Worm (Caenorhabditis elegans) whole organism, late embryonic: Measurements from ENCODE around the gene T12G3.2.

ENCODE experiments used
- C08G9.2 ChIP-seq: sonication (generic microtip); optimal IDR thresholded peaks from 2 replicates; lab custom pipeline; 2016; ENCODE audit warnings: mild to moderate bottlenecking, missing genetic modification characterization, moderate library complexity, missing compliant biosample characterization
- F13H6.1 ChIP-seq: sonication (generic microtip); optimal IDR thresholded peaks from 2 replicates; lab custom pipeline; 2016; ENCODE audit warnings: missing genetic modification characterization, missing compliant biosample characterization
- K09A11.1 ChIP-seq: sonication (generic microtip); optimal IDR thresholded peaks from 2 replicates; lab custom pipeline; 2017; ENCODE audit warnings: antibody characterized with exemption, mild to moderate bottlenecking, missing genetic modification characterization, missing compliant biosample characterization; ENCODE audit not compliant: insufficient read depth
- Y22D7AL.16 ChIP-seq: sonication (generic microtip); optimal IDR thresholded peaks from 2 replicates; lab custom pipeline; 2016; ENCODE audit warnings: missing genetic modification characterization, missing compliant biosample characterization
- ama-1 ChIP-seq: fragments of 150-350 bp; optimal IDR thresholded peaks from 2 replicates; lab custom pipeline; 2014
- ceh-14 ChIP-seq: sonication (generic microtip); optimal IDR thresholded peaks from 2 replicates; lab custom pipeline; 2016; ENCODE audit warnings: missing genotype, missing genetic modification characterization, missing compliant biosample characterization
- ceh-18 ChIP-seq: sonication (generic microtip); optimal IDR thresholded peaks from 2 replicates; lab custom pipeline; 2016; ENCODE audit warnings: missing genetic modification characterization, missing compliant biosample characterization
- ceh-19 ChIP-seq: fragments of 200-800 bp; sonication (Bioruptor generic); optimal IDR thresholded peaks from 2 replicates; lab custom pipeline; 2018; ENCODE audit warnings: mild to moderate bottlenecking, missing genetic modification characterization, missing compliant biosample characterization
- ceh-2 ChIP-seq: sonication (generic microtip); optimal IDR thresholded peaks from 2 replicates; lab custom pipeline; 2016; ENCODE audit warnings: missing genotype, missing genetic modification characterization, missing compliant biosample characterization
- ceh-22 ChIP-seq: sonication (generic microtip); optimal IDR thresholded peaks from 2 replicates; lab custom pipeline; 2017; ENCODE audit warnings: missing biosample characterization, missing genetic modification characterization
- ceh-30 ChIP-seq: fragments of 150-350 bp; optimal IDR thresholded peaks from 2 replicates; lab custom pipeline; 2014; ENCODE audit warnings: missing biosample characterization, missing genetic modification characterization
- ceh-34 ChIP-seq: sonication (generic microtip); optimal IDR thresholded peaks from 2 replicates; lab custom pipeline; 2016; ENCODE audit warnings: mild to moderate bottlenecking, missing genetic modification characterization, missing compliant biosample characterization
- ceh-6 ChIP-seq: fragments of 200-800 bp; sonication (Bioruptor generic); optimal IDR thresholded peaks from 2 replicates; lab custom pipeline; 2018; ENCODE audit warnings: mild to moderate bottlenecking, missing genetic modification characterization, missing compliant biosample characterization
- dmd-4 ChIP-seq: sonication (generic microtip); optimal IDR thresholded peaks from 2 replicates; lab custom pipeline; 2016; ENCODE audit warnings: borderline replicate concordance, missing genetic modification characterization, missing compliant biosample characterization
- dve-1 ChIP-seq: sonication (generic microtip); optimal IDR thresholded peaks from 2 replicates; lab custom pipeline; 2017; ENCODE audit warnings: antibody characterized with exemption, mild to moderate bottlenecking, missing genetic modification characterization, missing compliant biosample characterization
- elt-2 ChIP-seq: sonication (generic microtip); optimal IDR thresholded peaks from 2 replicates; lab custom pipeline; 2016; ENCODE audit warnings: missing genetic modification reagents, missing genetic modification characterization, missing compliant biosample characterization
- elt-4 ChIP-seq: sonication (generic microtip); optimal IDR thresholded peaks from 2 replicates; lab custom pipeline; 2016; ENCODE audit warnings: missing genetic modification characterization, missing compliant biosample characterization
- ets-4 ChIP-seq: sonication (generic microtip); optimal IDR thresholded peaks from 2 replicates; lab custom pipeline; 2016; ENCODE audit warnings: missing genetic modification characterization, missing compliant biosample characterization
- eyg-1 ChIP-seq: sonication (generic microtip); optimal IDR thresholded peaks from 2 replicates; lab custom pipeline; 2016; ENCODE audit warnings: missing genotype, missing genetic modification characterization, missing compliant biosample characterization
- fkh-10 ChIP-seq: fragments of 150-350 bp; optimal IDR thresholded peaks from 2 replicates; lab custom pipeline; 2014; ENCODE audit warnings: missing biosample characterization, missing genetic modification reagents, missing genetic modification characterization
- fkh-6 ChIP-seq: sonication (generic microtip); optimal IDR thresholded peaks from 2 replicates; lab custom pipeline; 2016; ENCODE audit warnings: missing genetic modification characterization, missing compliant biosample characterization
- gmeb-2 ChIP-seq: sonication (generic microtip); optimal IDR thresholded peaks from 2 replicates; lab custom pipeline; 2016; ENCODE audit warnings: missing genetic modification characterization, inconsistent platforms, missing compliant biosample characterization
- hlh-15 ChIP-seq: sonication (generic microtip); optimal IDR thresholded peaks from 2 replicates; lab custom pipeline; 2016; ENCODE audit warnings: missing genetic modification characterization, missing compliant biosample characterization
- hlh-30 ChIP-seq: sonication (generic microtip); optimal IDR thresholded peaks from 2 replicates; lab custom pipeline; 2017; ENCODE audit warnings: antibody characterized with exemption, missing genetic modification characterization, missing compliant biosample characterization; ENCODE audit not compliant: insufficient read depth
- lim-6 ChIP-seq: sonication (generic microtip); optimal IDR thresholded peaks from 2 replicates; lab custom pipeline; 2016; ENCODE audit warnings: missing genetic modification characterization, missing compliant biosample characterization
- madf-2 ChIP-seq: sonication (generic microtip); optimal IDR thresholded peaks from 2 replicates; lab custom pipeline; 2017; ENCODE audit warnings: missing genetic modification characterization, missing compliant biosample characterization
- mec-3 ChIP-seq: sonication (generic microtip); optimal IDR thresholded peaks from 2 replicates; lab custom pipeline; 2016; ENCODE audit warnings: borderline replicate concordance, missing genetic modification characterization, missing compliant biosample characterization
- nhr-11 ChIP-seq: fragments of 150-350 bp; optimal IDR thresholded peaks from 2 replicates; lab custom pipeline; 2014; ENCODE audit warnings: missing biosample characterization, missing genetic modification characterization
- nhr-232 ChIP-seq: sonication (generic microtip); optimal IDR thresholded peaks from 2 replicates; lab custom pipeline; 2016; ENCODE audit warnings: missing genetic modification characterization, missing compliant biosample characterization
- odd-2 ChIP-seq: sonication (generic microtip); optimal IDR thresholded peaks from 2 replicates; lab custom pipeline; 2017; ENCODE audit warnings: antibody characterized with exemption, mild to moderate bottlenecking, missing genetic modification characterization, missing compliant biosample characterization
- pat-9 ChIP-seq: fragments of 200-800 bp; sonication (Bioruptor generic); optimal IDR thresholded peaks from 2 replicates; lab custom pipeline; 2018; ENCODE audit warnings: mild to moderate bottlenecking, missing genetic modification characterization, moderate library complexity, missing compliant biosample characterization
- pha-2 ChIP-seq: sonication (generic microtip); optimal IDR thresholded peaks from 2 replicates; lab custom pipeline; 2017; ENCODE audit warnings: mild to moderate bottlenecking, missing genetic modification characterization, missing compliant biosample characterization
- pha-4 ChIP-seq: fragments of 150-350 bp; optimal IDR thresholded peaks from 2 replicates; lab custom pipeline; 2018; ENCODE audit warnings: missing biosample characterization, missing genetic modification reagents, missing genetic modification characterization
- pros-1 ChIP-seq: fragments of 150-350 bp; optimal IDR thresholded peaks from 2 replicates; lab custom pipeline; 2014; ENCODE audit warnings: missing biosample characterization, missing genetic modification reagents, missing genetic modification characterization
- sox-2 ChIP-seq: fragments of 200-800 bp; sonication (Bioruptor generic); IDR thresholded peaks from 2 replicates; pipeline ENCODE4 v1.3.6; 2022; ENCODE audit warnings: missing genetic modification reagents, missing genetic modification characterization, missing compliant biosample characterization
- tbx-2 ChIP-seq: sonication (generic microtip); optimal IDR thresholded peaks from 2 replicates; lab custom pipeline; 2016; ENCODE audit warnings: missing genetic modification characterization, missing compliant biosample characterization
- ttx-3 ChIP-seq: sonication (generic microtip); optimal IDR thresholded peaks from 2 replicates; lab custom pipeline; 2016; ENCODE audit warnings: missing genetic modification reagents, missing genetic modification characterization, missing compliant biosample characterization
- unc-42 ChIP-seq: sonication (generic microtip); optimal IDR thresholded peaks from 2 replicates; lab custom pipeline; 2016; ENCODE audit warnings: missing genotype, missing genetic modification characterization, missing compliant biosample characterization
- unc-55 ChIP-seq: sonication (generic microtip); optimal IDR thresholded peaks from 2 replicates; lab custom pipeline; 2017; ENCODE audit warnings: missing biosample characterization, missing genetic modification reagents, missing genetic modification characterization
- zip-5 ChIP-seq: sonication (generic microtip); optimal IDR thresholded peaks from 2 replicates; lab custom pipeline; 2016; ENCODE audit warnings: missing genetic modification characterization, missing compliant biosample characterization
- ztf-16 ChIP-seq: sonication (generic microtip); optimal IDR thresholded peaks from 2 replicates; lab custom pipeline; 2017; ENCODE audit warnings: missing genetic modification characterization, missing compliant biosample characterization

The T12G3.2 gene

DNA sequence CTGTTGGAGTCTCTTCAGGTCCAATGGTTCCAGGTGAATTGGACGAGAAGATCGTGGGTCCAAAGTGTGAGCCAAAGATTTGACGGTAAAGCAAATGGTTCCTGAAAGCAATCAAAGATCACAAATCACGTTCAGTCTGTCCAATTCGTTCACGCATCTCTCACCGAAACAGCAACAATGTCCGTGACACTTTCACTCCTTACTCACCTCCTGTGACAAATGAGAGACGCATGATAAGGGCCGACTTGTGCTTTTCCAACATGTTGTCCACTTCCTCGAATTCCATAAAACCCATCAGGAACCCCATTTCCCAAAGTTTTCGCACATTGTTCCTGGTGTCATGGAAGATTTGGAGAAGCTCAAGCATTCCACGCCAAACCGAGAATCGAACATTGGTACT lies 6.3 kb downstream of the T12G3.2 start:
- no peak for TF ChIP-seq K09A11.1 (tag; lab: Kevin White, UChicago)
- TF ChIP-seq gmeb-2 (tag; lab: Kevin White, UChicago), result no peak
- TF ChIP-seq lim-6 (tag; lab: Kevin White, UChicago), result no peak
- TF ChIP-seq ets-4 (tag; lab: Kevin White, UChicago), result no peak
- no peak for TF ChIP-seq C08G9.2
- no peak for TF ChIP-seq fkh-6 (tag; lab: Kevin White, UChicago)
- TF ChIP-seq elt-2 (tag; lab: Kevin White, UChicago), result no peak

- TF ChIP-seq K09A11.1 (tag; lab: Kevin White, UChicago) (no peak), ama-1 (lab: Kevin White, UChicago) (peak; percentile 60), ceh-34 (no peak)
- TF ChIP-seq, all 69 proteins: peak for 1
These were observed 9.8 kb downstream of the T12G3.2 start for ce11 chrIV:12036924-12037323.

DNA sequence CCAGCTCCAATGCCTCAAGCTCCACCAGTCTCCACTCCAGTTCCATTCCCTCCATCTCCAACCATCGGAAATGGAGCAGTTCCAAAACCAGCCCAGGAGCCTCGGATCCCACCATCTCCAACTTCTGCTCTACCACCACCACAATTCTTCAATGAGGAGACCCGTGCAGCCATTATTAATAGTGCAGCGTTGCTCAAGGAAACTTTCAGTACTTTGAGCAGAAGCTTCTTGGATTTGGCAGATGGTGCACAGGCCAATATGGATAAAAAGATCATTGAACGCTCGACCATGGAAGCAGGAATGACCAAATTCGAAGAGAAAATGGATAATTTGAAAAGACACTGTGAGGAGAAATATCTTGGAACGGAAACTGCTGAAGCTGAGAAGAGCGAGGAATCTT lies 11.3 kb downstream of the T12G3.2 start:
- TF ChIP-seq unc-42, result no peak
- TF ChIP-seq ceh-2 (tag; lab: Kevin White, UChicago), result no peak
- TF ChIP-seq odd-2, result no peak
- no peak for TF ChIP-seq hlh-30
- no peak for TF ChIP-seq ceh-34
- no peak for TF ChIP-seq mec-3
- no peak for TF ChIP-seq ztf-16 (tag; lab: Kevin White, UChicago)
- no peak for TF ChIP-seq elt-2 (tag; lab: Kevin White, UChicago)
- TF ChIP-seq ceh-14, result no peak
- no peak for TF ChIP-seq fkh-10 (GFP tag; lab: Kevin White, UChicago)
- TF ChIP-seq pat-9 (tag; lab: Kevin White, UChicago), result no peak
- TF ChIP-seq unc-55 (GFP tag; lab: Kevin White, UChicago), result no peak

- TF ChIP-seq unc-42 (no peak), ttx-3 (tag; lab: Kevin White, UChicago) (no peak), ama-1 (lab: Kevin White, UChicago) (no peak), fkh-10 (GFP tag; lab: Kevin White, UChicago) (no peak), C08G9.2 (no peak), elt-2 (tag; lab: Kevin White, UChicago) (no peak), elt-4 (tag; lab: Kevin White, UChicago) (no peak), lim-6 (tag; lab: Kevin White, UChicago) (no peak), ceh-19 (no peak), mec-3 (no peak), tbx-2 (tag; lab: Kevin White, UChicago) (no peak), sox-2 (no peak), ceh-22 (tag; lab: Kevin White, UChicago) (no peak), hlh-30 (no peak), ceh-34 (no peak), pha-2 (tag; lab: Kevin White, UChicago) (no peak), dve-1 (tag; lab: Kevin White, UChicago) (no peak), nhr-232 (tag; lab: Kevin White, UChicago) (no peak), hlh-15 (tag; lab: Kevin White, UChicago) (no peak), ceh-30 (no peak)
These were observed 12.0 kb downstream of the T12G3.2 start for ce11 chrIV:12034776-12035175.

DNA sequence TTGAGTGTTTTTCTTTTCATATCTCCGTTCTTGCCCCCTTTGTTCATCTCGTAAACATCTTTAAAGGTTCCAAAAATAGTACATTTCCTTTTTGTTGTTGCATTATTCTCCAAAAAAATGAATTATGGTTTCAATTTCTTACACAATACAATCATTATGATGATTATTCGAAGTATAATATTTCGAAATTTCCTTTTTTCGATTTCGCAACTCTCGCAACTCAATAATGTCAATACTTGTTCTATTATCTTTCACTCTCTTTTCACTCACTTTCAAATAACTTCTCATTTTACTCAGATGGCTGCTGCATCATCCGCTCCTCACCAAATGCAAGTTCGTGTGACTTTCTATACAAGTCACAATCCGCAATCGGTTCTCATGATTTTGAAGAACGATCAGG lies 12.8 kb downstream of the T12G3.2 start, which contains the start of gene sqst-1:
Gene sqst-1 (plus strand): TSS at position 298 of the 400 bp plus-strand sequence.
- TF ChIP-seq Y22D7AL.16 (no peak), pha-4 (tag; lab: Kevin White, UChicago) (no peak), nhr-232 (tag; lab: Kevin White, UChicago) (no peak), F13H6.1 (tag; lab: Kevin White, UChicago) (no peak), ttx-3 (tag; lab: Kevin White, UChicago) (no peak), nhr-11 (tag; lab: Kevin White, UChicago) (no peak), dmd-4 (tag; lab: Kevin White, UChicago) (no peak), hlh-15 (tag; lab: Kevin White, UChicago) (no peak), ceh-18 (tag; lab: Kevin White, UChicago) (no peak), pros-1 (no peak), ceh-6 (GFP tag; lab: Kevin White, UChicago) (no peak), madf-2 (tag; lab: Kevin White, UChicago) (no peak), eyg-1 (no peak), ztf-16 (tag; lab: Kevin White, UChicago) (no peak), zip-5 (tag; lab: Kevin White, UChicago) (no peak), fkh-6 (tag; lab: Kevin White, UChicago) (no peak), ceh-19 (no peak)
